Worm (Caenorhabditis elegans) whole organism, L1 larva: Measurements from ENCODE around the gene F10E9.5.

Source experiments
- C16A3.4 ChIP-seq: fragments of 150-350 bp; optimal IDR thresholded peaks from 2 replicates; lab custom pipeline; 2014; ENCODE audit warnings: missing biosample characterization, missing genetic modification characterization
- C34B4.2 ChIP-seq: sonication (generic microtip); optimal IDR thresholded peaks from 2 replicates; lab custom pipeline; 2017; ENCODE audit warnings: mild to moderate bottlenecking, missing genetic modification characterization, missing compliant biosample characterization
- aha-1 ChIP-seq: fragments of 150-350 bp; optimal IDR thresholded peaks from 2 replicates; lab custom pipeline; 2014; ENCODE audit warnings: missing biosample characterization, missing genetic modification characterization
- alr-1 ChIP-seq: fragments of 200-800 bp; sonication (Bioruptor generic); optimal IDR thresholded peaks from 2 replicates; lab custom pipeline; 2018; ENCODE audit warnings: borderline replicate concordance, mild to moderate bottlenecking, missing genetic modification characterization, missing compliant biosample characterization
- ama-1 ChIP-seq: fragments of 150-350 bp; optimal IDR thresholded peaks from 2 replicates; lab custom pipeline; 2014
- blmp-1 ChIP-seq: fragments of 150-350 bp; optimal IDR thresholded peaks from 2 replicates; lab custom pipeline; 2014; ENCODE audit warnings: missing biosample characterization, missing genetic modification characterization
- ceh-82 ChIP-seq, 3 experiments: fragments of 150-350 bp in 1 of 3; sonication (generic microtip) in 2 of 3; optimal IDR thresholded peaks; 2 replicates each; lab custom pipeline; 2014 to 2017; ENCODE audit warnings: missing biosample characterization in 3 of 3, missing genetic modification characterization in 3 of 3
- ceh-88 ChIP-seq: fragments of 200-800 bp; sonication (Bioruptor generic); IDR thresholded peaks from 2 replicates; pipeline ENCODE4 v1.3.6; 2022; ENCODE audit warnings: missing genetic modification characterization, missing compliant biosample characterization
- ces-1 ChIP-seq: fragments of 150-350 bp; optimal IDR thresholded peaks from 2 replicates; lab custom pipeline; 2014; ENCODE audit warnings: missing biosample characterization, missing genetic modification reagents, missing genetic modification characterization
- dsc-1 ChIP-seq: sonication (generic microtip); optimal IDR thresholded peaks from 2 replicates; lab custom pipeline; 2016; ENCODE audit warnings: mild to moderate bottlenecking, missing genetic modification characterization, missing compliant biosample characterization
- egl-13 ChIP-seq: sonication (generic microtip); optimal IDR thresholded peaks from 2 replicates; lab custom pipeline; 2016; ENCODE audit warnings: missing genotype, missing genetic modification reagents, missing genetic modification characterization, missing compliant biosample characterization
- egl-27 ChIP-seq, 2 experiments: fragments of 150-350 bp in 1 of 2; sonication (generic microtip); optimal IDR thresholded peaks; 3 replicates each; lab custom pipeline; 2017 to 2018; ENCODE audit warnings: missing biosample characterization in 2 of 2, missing genetic modification characterization in 2 of 2, missing genetic modification reagents in 2 of 2
- fkh-10 ChIP-seq: sonication (generic microtip); optimal IDR thresholded peaks from 2 replicates; lab custom pipeline; 2017; ENCODE audit warnings: missing biosample characterization, missing genetic modification reagents, missing genetic modification characterization
- fkh-8 ChIP-seq: sonication (generic microtip); optimal IDR thresholded peaks from 2 replicates; lab custom pipeline; 2016; ENCODE audit warnings: mild to moderate bottlenecking, missing genetic modification characterization, missing compliant biosample characterization
- fos-1 ChIP-seq: fragments of 150-350 bp; optimal IDR thresholded peaks from 2 replicates; lab custom pipeline; 2014; ENCODE audit warnings: missing biosample characterization, missing genetic modification characterization
- hlh-17 ChIP-seq: fragments of 200-800 bp; sonication (Bioruptor generic); optimal IDR thresholded peaks from 2 replicates; lab custom pipeline; 2018; ENCODE audit warnings: missing genetic modification characterization, mild to moderate bottlenecking, missing compliant biosample characterization, moderate library complexity, borderline replicate concordance
- hpl-2 ChIP-seq: fragments of 150-350 bp; optimal IDR thresholded peaks from 2 replicates; lab custom pipeline; 2014; ENCODE audit warnings: missing biosample characterization, missing genetic modification reagents, missing genetic modification characterization
- irx-1 ChIP-seq: sonication (generic microtip); optimal IDR thresholded peaks from 2 replicates; lab custom pipeline; 2016; ENCODE audit warnings: missing genetic modification characterization, missing compliant biosample characterization
- isw-1 ChIP-seq: fragments of 200-800 bp; sonication (Bioruptor generic); IDR thresholded peaks from 2 replicates; pipeline ENCODE4 v1.3.6; 2022; ENCODE audit warnings: missing genetic modification characterization, missing compliant biosample characterization
- lin-15B ChIP-seq: fragments of 150-350 bp; sonication (generic microtip); optimal IDR thresholded peaks from 3 replicates; lab custom pipeline; 2014; ENCODE audit warnings: missing biosample characterization, missing genetic modification characterization
- lin-35 ChIP-seq, 2 experiments: fragments of 150-350 bp; optimal IDR thresholded peaks; 2 replicates each; lab custom pipeline; 2014; ENCODE audit warnings: missing biosample characterization in 2 of 2, missing genetic modification characterization in 2 of 2, missing genetic modification reagents in 2 of 2
- lir-3 ChIP-seq: sonication (generic microtip); optimal IDR thresholded peaks from 2 replicates; lab custom pipeline; 2016; ENCODE audit warnings: mild to moderate bottlenecking, missing genetic modification characterization, moderate library complexity, missing compliant biosample characterization; ENCODE audit not compliant: poor library complexity
- mdl-1 ChIP-seq, 2 experiments: fragments of 150-350 bp; optimal IDR thresholded peaks; 2 replicates each; lab custom pipeline; 2014 to 2017; ENCODE audit warnings: missing biosample characterization in 2 of 2, missing genetic modification characterization in 2 of 2, inconsistent platforms in 1 of 2
- mep-1 ChIP-seq: fragments of 150-350 bp; optimal IDR thresholded peaks from 2 replicates; lab custom pipeline; 2014; ENCODE audit warnings: missing biosample characterization, missing genetic modification characterization
- nhr-11 ChIP-seq: fragments of 150-350 bp; optimal IDR thresholded peaks from 2 replicates; lab custom pipeline; 2014; ENCODE audit warnings: missing biosample characterization, missing genetic modification characterization
- nhr-12 ChIP-seq: sonication (generic microtip); optimal IDR thresholded peaks from 2 replicates; lab custom pipeline; 2017; ENCODE audit warnings: missing biosample characterization, missing genetic modification characterization
- nhr-20 ChIP-seq: sonication (generic microtip); optimal IDR thresholded peaks from 2 replicates; lab custom pipeline; 2016; ENCODE audit warnings: mild to moderate bottlenecking, missing genetic modification characterization, missing compliant biosample characterization
- nhr-237 ChIP-seq: fragments of 150-350 bp; optimal IDR thresholded peaks from 2 replicates; lab custom pipeline; 2014; ENCODE audit warnings: missing biosample characterization, missing genetic modification characterization
- nhr-28 ChIP-seq: fragments of 150-350 bp; optimal IDR thresholded peaks from 2 replicates; lab custom pipeline; 2014; ENCODE audit warnings: missing biosample characterization, missing genetic modification characterization
- nhr-47 ChIP-seq: sonication (generic microtip); optimal IDR thresholded peaks from 2 replicates; lab custom pipeline; 2016; ENCODE audit warnings: mild to moderate bottlenecking, missing genetic modification characterization, moderate library complexity, missing compliant biosample characterization
- nhr-71 ChIP-seq: sonication (generic microtip); optimal IDR thresholded peaks from 2 replicates; lab custom pipeline; 2016; ENCODE audit warnings: mild to moderate bottlenecking, missing genetic modification characterization, moderate library complexity, missing compliant biosample characterization
- nhr-76 ChIP-seq: sonication (generic microtip); optimal IDR thresholded peaks from 2 replicates; lab custom pipeline; 2017; ENCODE audit warnings: missing biosample characterization, missing genetic modification characterization
- nhr-77 ChIP-seq: fragments of 150-350 bp; optimal IDR thresholded peaks from 2 replicates; lab custom pipeline; 2014; ENCODE audit warnings: missing biosample characterization, missing genetic modification characterization
- nhr-84 ChIP-seq: sonication (generic microtip); optimal IDR thresholded peaks from 2 replicates; lab custom pipeline; 2017; ENCODE audit warnings: missing biosample characterization, missing genetic modification characterization
- nhr-90 ChIP-seq: sonication (generic microtip); optimal IDR thresholded peaks from 2 replicates; lab custom pipeline; 2016; ENCODE audit warnings: mild to moderate bottlenecking, missing genetic modification characterization, missing compliant biosample characterization; ENCODE audit not compliant: poor library complexity
- pag-3 ChIP-seq: sonication (generic microtip); optimal IDR thresholded peaks from 2 replicates; lab custom pipeline; 2017; ENCODE audit warnings: missing genetic modification characterization, mild to moderate bottlenecking, missing compliant biosample characterization, antibody characterized with exemption, borderline replicate concordance; ENCODE audit not compliant: insufficient read depth
- pax-3 ChIP-seq: fragments of 200-800 bp; sonication (Bioruptor generic); optimal IDR thresholded peaks from 2 replicates; lab custom pipeline; 2018; ENCODE audit warnings: mild to moderate bottlenecking, missing genetic modification characterization, moderate library complexity, missing compliant biosample characterization
- pqm-1 ChIP-seq: sonication (generic microtip); optimal IDR thresholded peaks from 3 replicates; lab custom pipeline; 2017; ENCODE audit warnings: missing biosample characterization, missing genetic modification characterization
- skn-1 ChIP-seq: fragments of 150-350 bp; optimal IDR thresholded peaks from 2 replicates; lab custom pipeline; 2014; ENCODE audit warnings: missing biosample characterization, missing genetic modification characterization
- snpc-4 ChIP-seq: fragments of 150-350 bp; optimal IDR thresholded peaks from 2 replicates; lab custom pipeline; 2014; ENCODE audit warnings: missing biosample characterization, missing genetic modification characterization
- snu-23 ChIP-seq: sonication (generic microtip); optimal IDR thresholded peaks from 2 replicates; lab custom pipeline; 2016; ENCODE audit warnings: missing genetic modification characterization, missing compliant biosample characterization
- sptf-1 ChIP-seq: fragments of 150-350 bp; optimal IDR thresholded peaks from 2 replicates; lab custom pipeline; 2014; ENCODE audit warnings: missing biosample characterization, missing genetic modification characterization
- tbx-2 ChIP-seq: sonication (generic microtip); optimal IDR thresholded peaks from 2 replicates; lab custom pipeline; 2016; ENCODE audit warnings: missing genetic modification characterization, missing compliant biosample characterization
- unc-130 ChIP-seq: fragments of 150-350 bp; optimal IDR thresholded peaks from 2 replicates; lab custom pipeline; 2017; ENCODE audit warnings: missing biosample characterization, missing genetic modification characterization, inconsistent platforms
- unc-30 ChIP-seq: sonication (generic microtip); optimal IDR thresholded peaks from 2 replicates; lab custom pipeline; 2017; ENCODE audit warnings: missing biosample characterization, missing genetic modification characterization
- unc-62 ChIP-seq: fragments of 150-350 bp; optimal IDR thresholded peaks from 2 replicates; lab custom pipeline; 2014; ENCODE audit warnings: missing biosample characterization, missing genetic modification reagents, missing genetic modification characterization
- unc-86 ChIP-seq: sonication (generic microtip); optimal IDR thresholded peaks from 2 replicates; lab custom pipeline; 2016; ENCODE audit warnings: missing genetic modification characterization, missing compliant biosample characterization
- unc-98 ChIP-seq: fragments of 200-800 bp; sonication (Bioruptor generic); IDR thresholded peaks from 2 replicates; pipeline ENCODE4 v1.3.6; 2022; ENCODE audit warnings: missing genetic modification characterization, missing compliant biosample characterization
- vab-15 ChIP-seq: sonication (generic microtip); optimal IDR thresholded peaks from 2 replicates; lab custom pipeline; 2017; ENCODE audit warnings: missing genotype, mild to moderate bottlenecking, missing genetic modification characterization, missing compliant biosample characterization
- zip-4 ChIP-seq: fragments of 200-800 bp; sonication (Bioruptor generic); optimal IDR thresholded peaks from 2 replicates; lab custom pipeline; 2018; ENCODE audit warnings: mild to moderate bottlenecking, missing genetic modification characterization, moderate library complexity, missing compliant biosample characterization
- ztf-11 ChIP-seq, 2 experiments: sonication (generic microtip); optimal IDR thresholded peaks; 2 replicates each; lab custom pipeline; 2016 to 2017; ENCODE audit warnings: missing genetic modification characterization in 2 of 2, missing biosample characterization in 1 of 2, missing compliant biosample characterization in 1 of 2
- ztf-4 ChIP-seq: fragments of 150-350 bp; optimal IDR thresholded peaks from 2 replicates; lab custom pipeline; 2014; ENCODE audit warnings: missing biosample characterization, missing genetic modification characterization

F10E9.5 gene

DNA sequence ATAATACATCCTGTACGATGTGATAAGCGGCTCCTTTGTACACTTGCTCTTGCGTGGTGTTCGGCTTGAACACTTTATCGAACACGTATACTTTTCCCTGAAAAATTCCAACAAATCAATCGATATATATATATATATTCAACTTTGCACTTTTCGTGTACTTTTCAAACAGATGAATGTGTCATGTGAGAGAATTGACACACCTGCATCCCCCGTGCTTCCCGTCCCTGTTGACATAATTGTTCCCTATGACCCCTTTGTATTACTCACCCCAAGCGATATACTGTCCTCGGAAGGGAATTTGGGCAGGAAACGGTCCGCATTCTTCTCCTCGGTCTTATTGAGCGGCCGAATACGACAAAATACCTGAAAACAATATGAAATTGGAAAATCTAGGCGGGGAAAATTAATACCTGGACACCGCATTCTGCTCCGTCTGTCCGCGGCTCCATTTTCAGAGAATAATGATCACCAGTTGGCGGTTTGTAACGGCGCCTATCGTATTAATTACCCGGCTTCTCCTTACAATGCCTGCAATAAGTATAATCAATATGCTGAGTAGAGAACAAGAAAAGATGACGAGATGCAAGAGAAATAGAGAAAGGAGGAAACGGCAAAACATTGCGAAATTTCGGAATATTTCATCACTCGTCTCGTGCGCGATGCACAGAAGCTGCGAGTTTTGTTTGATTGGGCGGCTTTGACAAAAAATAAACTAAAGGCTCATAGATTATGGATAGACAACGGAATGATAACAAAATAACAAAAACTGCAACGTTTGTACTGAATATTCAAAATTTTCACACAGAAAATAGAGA, 47.5 kb downstream of the F10E9.5 start, which contains the start of gene unc-116 (continued):
- TF ChIP-seq nhr-84 (tag; lab: Kevin White, UChicago) (no peak), blmp-1 (tag; lab: Kevin White, UChicago) (peak; percentile 35), lir-3 (tag; lab: Kevin White, UChicago) (peak; percentile 22), mdl-1 (tag; optimal IDR thresholded peaks at IDR 0.05; lab: Kevin White, UChicago) (peak in 1 of 2 experiments; percentile 74), unc-62 (GFP tag; lab: Kevin White, UChicago) (no peak), aha-1 (tag; lab: Kevin White, UChicago) (no peak), snu-23 (peak; percentile 5), dsc-1 (tag; lab: Kevin White, UChicago) (no peak), unc-86 (tag; lab: Kevin White, UChicago) (no peak), lin-15B (peak; percentile 18), ztf-11 (tag; optimal IDR thresholded peaks at IDR 0.05; lab: Kevin White, UChicago) (no peak), unc-130 (tag; lab: Kevin White, UChicago) (peak; percentile 2), egl-27 (tag; optimal IDR thresholded peaks at IDR 0.05; lab: Kevin White, UChicago) (no peak), nhr-28 (tag; lab: Kevin White, UChicago) (no peak), ztf-4 (tag; lab: Kevin White, UChicago) (peak; percentile 54), nhr-71 (peak; percentile 63), C16A3.4 (tag; lab: Kevin White, UChicago) (peak; percentile 34), egl-13 (peak; percentile 26), lin-35 (GFP tag; optimal IDR thresholded peaks at IDR 0.05; lab: Kevin White, UChicago) (peak; percentile 38 to 39), nhr-90 (no peak), unc-30 (tag; lab: Kevin White, UChicago) (no peak), nhr-77 (no peak), fkh-8 (peak; percentile 67), ceh-82 (tag; optimal IDR thresholded peaks at IDR 0.05; lab: Kevin White, UChicago) (peak; percentile 50 to 72 (median 58)), ces-1 (GFP tag; lab: Kevin White, UChicago) (no peak), isw-1 (GFP tag; lab: Robert Waterston, UW) (peak; percentile 43; the same call in 1 of the 2 replicates), tbx-2 (tag; lab: Kevin White, UChicago) (no peak), nhr-12 (tag; lab: Kevin White, UChicago) (no peak), nhr-47 (tag; lab: Kevin White, UChicago) (peak; percentile 47), sptf-1 (no peak), irx-1 (tag; lab: Kevin White, UChicago) (no peak), snpc-4 (tag; lab: Kevin White, UChicago) (peak; percentile 9), vab-15 (no peak), mep-1 (tag; lab: Kevin White, UChicago) (peak; percentile 57), fkh-10 (GFP tag; lab: Kevin White, UChicago) (no peak), unc-98 (no peak), pax-3 (tag; lab: Kevin White, UChicago) (no peak), C34B4.2 (tag; lab: Kevin White, UChicago) (no peak), hpl-2 (peak; percentile 49), nhr-20 (tag; lab: Kevin White, UChicago) (no peak), fos-1 (tag; lab: Kevin White, UChicago) (peak; percentile 8), nhr-76 (no peak), zip-4 (GFP tag; lab: Kevin White, UChicago) (peak; percentile 92), pqm-1 (tag; lab: Kevin White, UChicago) (no peak), pag-3 (tag; lab: Kevin White, UChicago) (no peak), ceh-88 (no peak), alr-1 (tag; lab: Kevin White, UChicago) (no peak), skn-1 (peak; percentile 94), hlh-17 (GFP tag; lab: Kevin White, UChicago) (no peak), nhr-237 (tag; lab: Kevin White, UChicago) (peak; percentile 11), nhr-11 (no peak), ama-1 (lab: Kevin White, UChicago) (no peak)
